Worm (Caenorhabditis elegans): ENCODE data around the gene T07D4.5.

DNA sequence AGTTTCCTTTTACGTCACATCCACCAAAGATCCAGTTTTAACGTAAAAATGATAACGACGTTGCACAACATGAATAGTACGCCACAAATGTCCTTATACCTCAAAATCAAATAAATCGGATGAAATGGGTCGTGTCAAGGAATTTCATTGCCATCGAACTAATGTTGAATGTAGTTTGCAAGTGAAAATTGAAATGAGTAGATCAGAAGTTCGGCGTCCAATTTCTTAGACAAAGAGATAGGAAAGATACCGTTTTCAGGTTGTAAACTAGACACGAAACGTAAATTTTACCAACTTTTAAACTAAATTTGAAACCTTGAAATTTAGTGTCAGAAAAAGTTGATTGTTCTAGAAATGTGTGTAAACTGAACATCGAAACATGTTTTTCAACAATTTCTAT is 29.3 kb downstream of the T07D4.5 start:
- peak; percentile 24 for TF ChIP-seq nhr-25 (tag; optimal IDR thresholded peaks at IDR 0.05)
- no peak for TF ChIP-seq snpc-4 (tag; optimal IDR thresholded peaks at IDR 0.05)

Measured in whole organism, L3 larva.